Worm (Caenorhabditis elegans) whole organism, L2 larva: ENCODE data around the gene F49F1.11.
"Not testable (repeated sequence)": the region's sequence is repeated elsewhere in the genome, so short reads cannot be mapped to it uniquely, and the experiment has no call there.

Experiments used
- ZK546.5 ChIP-seq: sonication (generic microtip); optimal IDR thresholded peaks from 2 replicates; lab custom pipeline; 2017; ENCODE audit warnings: missing biosample characterization, missing genetic modification characterization
- blmp-1 ChIP-seq: sonication (generic microtip); optimal IDR thresholded peaks from 2 replicates; lab custom pipeline; 2017; ENCODE audit warnings: missing genetic modification characterization, mild to moderate bottlenecking, missing compliant biosample characterization, antibody characterized with exemption, moderate library complexity; ENCODE audit not compliant: insufficient read depth
- egl-27 ChIP-seq: sonication (generic microtip); optimal IDR thresholded peaks from 3 replicates; lab custom pipeline; 2017; ENCODE audit warnings: missing biosample characterization, missing genetic modification reagents, missing genetic modification characterization
- lin-13 ChIP-seq: fragments of 150-350 bp; optimal IDR thresholded peaks from 2 replicates; lab custom pipeline; 2014; ENCODE audit warnings: missing biosample characterization, missing genetic modification reagents, missing genetic modification characterization
- lin-39 ChIP-seq: fragments of 150-350 bp; optimal IDR thresholded peaks from 2 replicates; lab custom pipeline; 2014; ENCODE audit warnings: missing biosample characterization, missing genetic modification reagents, missing genetic modification characterization
- lsy-2 ChIP-seq, 2 experiments: fragments of 150-350 bp in 1 of 2; sonication (generic microtip) in 1 of 2; optimal IDR thresholded peaks; 2 replicates each; lab custom pipeline; 2014 to 2017; ENCODE audit warnings: missing biosample characterization in 2 of 2, missing genetic modification characterization in 2 of 2
- mdl-1 ChIP-seq, 2 experiments: fragments of 150-350 bp in 1 of 2; sonication (generic microtip) in 1 of 2; optimal IDR thresholded peaks; 2 replicates each; lab custom pipeline; 2017; ENCODE audit warnings: missing biosample characterization in 2 of 2, missing genetic modification characterization in 2 of 2
- nhr-6 ChIP-seq: fragments of 150-350 bp; optimal IDR thresholded peaks from 2 replicates; lab custom pipeline; 2014; ENCODE audit warnings: missing biosample characterization, missing genetic modification characterization
- peb-1 ChIP-seq: fragments of 150-350 bp; optimal IDR thresholded peaks from 2 replicates; lab custom pipeline; 2014; ENCODE audit warnings: missing biosample characterization, missing genetic modification characterization
- snpc-4 ChIP-seq: fragments of 150-350 bp; optimal IDR thresholded peaks from 2 replicates; lab custom pipeline; 2014; ENCODE audit warnings: missing biosample characterization, missing genetic modification characterization
- unc-62 ChIP-seq: fragments of 150-350 bp; optimal IDR thresholded peaks from 2 replicates; lab custom pipeline; 2014; ENCODE audit warnings: missing biosample characterization, missing genetic modification reagents, missing genetic modification characterization
- ztf-11 ChIP-seq: sonication (generic microtip); optimal IDR thresholded peaks from 2 replicates; lab custom pipeline; 2017; ENCODE audit warnings: missing biosample characterization, missing genetic modification characterization

DNA sequence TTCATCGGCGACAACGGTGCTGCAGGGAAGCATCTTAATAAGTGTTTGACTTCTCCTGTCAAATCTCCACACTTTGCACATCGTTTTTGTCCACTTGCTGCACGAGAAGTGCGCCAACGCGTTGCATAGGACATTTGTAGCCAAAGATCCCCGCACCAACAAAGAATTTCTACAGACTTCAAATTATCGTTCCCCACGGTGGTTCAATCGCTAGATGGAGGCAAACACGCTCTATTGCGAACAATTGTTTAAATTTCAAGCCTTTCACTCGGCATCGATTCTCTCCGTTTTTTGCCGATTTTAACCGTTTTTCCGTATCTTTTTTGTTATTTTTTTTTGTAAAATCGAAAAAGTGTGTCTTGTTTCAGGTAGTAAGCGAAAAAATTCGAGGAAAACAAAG is 38.8 kb upstream of the F49F1.11 start:
- not testable (repeated sequence) for TF ChIP-seq snpc-4; nhr-6 (tag; lab: Kevin White, UChicago); unc-62 (GFP tag; lab: Kevin White, UChicago); lin-13 (GFP tag; lab: Kevin White, UChicago); ztf-11 (tag; lab: Kevin White, UChicago); mdl-1 (tag; optimal IDR thresholded peaks at IDR 0.05; lab: Kevin White, UChicago); ZK546.5; egl-27 (tag; lab: Kevin White, UChicago); blmp-1 (tag; lab: Kevin White, UChicago); peb-1 (tag; lab: Kevin White, UChicago); lin-39 (tag; lab: Kevin White, UChicago)
- TF ChIP-seq lsy-2 (tag; optimal IDR thresholded peaks at IDR 0.05; lab: Kevin White, UChicago), result peak in 1 of 2 experiments; percentile 31
